Fruit fly (Drosophila melanogaster): Measurements from ENCODE around the gene elgi.
A peak's percentile ranks its signal among the peaks of the same experiment; 100 is the strongest.

elgi gene

dm6 chr3L:16001164-16001679 lies 44.9 kb downstream of the elgi start (continued):
- TF ChIP-seq Sox102F (GFP tag; optimal IDR thresholded peaks at IDR 0.05), result no peak
- peak; percentile 92 for TF ChIP-seq Hr4 (GFP tag; optimal IDR thresholded peaks at IDR 0.05)
- no peak for TF ChIP-seq CG6854 (GFP tag; optimal IDR thresholded peaks at IDR 0.05)
- peak; percentile 45 for TF ChIP-seq CG3919 (GFP tag; optimal IDR thresholded peaks at IDR 0.05)
- peak; percentile 59 for TF ChIP-seq vri (GFP tag; optimal IDR thresholded peaks at IDR 0.05)
- TF ChIP-seq CG11294 (GFP tag; IDR thresholded peaks at IDR 0.05), result peak; percentile 78
- TF ChIP-seq OdsH (GFP tag; optimal IDR thresholded peaks at IDR 0.05), result peak; percentile 70
- TF ChIP-seq fd59A (GFP tag; optimal IDR thresholded peaks at IDR 0.05), result no peak

- TF ChIP-seq CG11902 (GFP tag; optimal IDR thresholded peaks at IDR 0.05), result no peak
- no peak for TF ChIP-seq CG8319 (GFP tag; optimal IDR thresholded peaks at IDR 0.05)
- TF ChIP-seq Sox15 (GFP tag; optimal IDR thresholded peaks at IDR 0.05), result no peak
- TF ChIP-seq CG8632 (GFP tag; optimal IDR thresholded peaks at IDR 0.05), result no peak
- TF ChIP-seq svp (GFP tag), result peak; percentile 48
- no peak for TF ChIP-seq CG34406 (GFP tag; optimal IDR thresholded peaks at IDR 0.05)
- TF ChIP-seq Ets96B (tag; optimal IDR thresholded peaks at IDR 0.05), result peak; percentile 43
- TF ChIP-seq CG11294 (GFP tag; IDR thresholded peaks at IDR 0.05), result no peak
- peak; percentile 55 for TF ChIP-seq CG9139 (GFP tag; optimal IDR thresholded peaks at IDR 0.05)
- no peak for TF ChIP-seq fd85E (GFP tag; optimal IDR thresholded peaks at IDR 0.05)
- TF ChIP-seq CG3919 (GFP tag; optimal IDR thresholded peaks at IDR 0.05), result peak; percentile 10
- TF ChIP-seq eg (GFP tag; IDR thresholded peaks at IDR 0.05), result peak; percentile 74
- peak; percentile 76 to 80 for TF ChIP-seq ss (GFP tag; optimal IDR thresholded peaks at IDR 0.05)
- peak; percentile 89 for TF ChIP-seq CG6276 (GFP tag; optimal IDR thresholded peaks at IDR 0.05)
- peak; percentile 20 for TF ChIP-seq Sox14 (GFP tag; optimal IDR thresholded peaks at IDR 0.05)
- TF ChIP-seq net (GFP tag; optimal IDR thresholded peaks at IDR 0.05), result peak; percentile 15
- no peak for TF ChIP-seq Met (GFP tag; optimal IDR thresholded peaks at IDR 0.05)
- no peak for TF ChIP-seq CG31627 (GFP tag; optimal IDR thresholded peaks at IDR 0.05)
- no peak for TF ChIP-seq CG6792 (GFP tag; optimal IDR thresholded peaks at IDR 0.05)
- TF ChIP-seq Sox102F (GFP tag; optimal IDR thresholded peaks at IDR 0.05), result no peak
- peak; percentile 12 for TF ChIP-seq achi (GFP tag; optimal IDR thresholded peaks at IDR 0.05)
- TF ChIP-seq CG10669 (GFP tag; optimal IDR thresholded peaks at IDR 0.05), result peak; percentile 24
- no peak for TF ChIP-seq Eip75B (GFP tag; optimal IDR thresholded peaks at IDR 0.05)
- TF ChIP-seq acj6 (GFP tag; optimal IDR thresholded peaks at IDR 0.05), result no peak
- TF ChIP-seq CG6808 (GFP tag; optimal IDR thresholded peaks at IDR 0.05), result peak; percentile 61
- TF ChIP-seq Eip78C (GFP tag), result peak; percentile 86
- no peak for TF ChIP-seq Ets21C (GFP tag; optimal IDR thresholded peaks at IDR 0.05)
- TF ChIP-seq CG8119 (GFP tag; IDR thresholded peaks at IDR 0.05), result peak; percentile 77
- no peak for TF ChIP-seq CG7368 (GFP tag; optimal IDR thresholded peaks at IDR 0.05)
- peak; percentile 29 for TF ChIP-seq dac (GFP tag; optimal IDR thresholded peaks at IDR 0.05)
- TF ChIP-seq pdm3 (GFP tag; optimal IDR thresholded peaks at IDR 0.05), result peak; percentile 37
- TF ChIP-seq fkh (GFP tag; optimal IDR thresholded peaks at IDR 0.05), result peak; percentile 39
- no peak for TF ChIP-seq topi (GFP tag; optimal IDR thresholded peaks at IDR 0.05)
- peak; percentile 82 for TF ChIP-seq Hr4 (GFP tag; optimal IDR thresholded peaks at IDR 0.05)
- no peak for TF ChIP-seq spab (GFP tag; optimal IDR thresholded peaks at IDR 0.05)
- peak; percentile 66 for TF ChIP-seq CG16779 (tag; optimal IDR thresholded peaks at IDR 0.05)
- peak; percentile 25 for TF ChIP-seq dsx (GFP tag; optimal IDR thresholded peaks at IDR 0.05; ENCODE audit: poor library complexity, severe bottlenecking)
- peak; percentile 30 for TF ChIP-seq Lpt (GFP tag; optimal IDR thresholded peaks at IDR 0.05)
- TF ChIP-seq cyc (GFP tag; optimal IDR thresholded peaks at IDR 0.05), result no peak
- TF ChIP-seq Hr39 (GFP tag; optimal IDR thresholded peaks at IDR 0.05), result no peak
- no peak for TF ChIP-seq lz (GFP tag; optimal IDR thresholded peaks at IDR 0.05)
- no peak for TF ChIP-seq Hr38 (GFP tag; optimal IDR thresholded peaks at IDR 0.05)
- peak; percentile 46; the same call in 2 of the 3 replicates for TF ChIP-seq CG6163 (GFP tag; IDR thresholded peaks at IDR 0.05)
- no peak for TF ChIP-seq vri (GFP tag; optimal IDR thresholded peaks at IDR 0.05)
- TF ChIP-seq CG15336 (GFP tag; IDR thresholded peaks at IDR 0.05), result peak; percentile 71
- peak; percentile 80 for TF ChIP-seq CG32006 (GFP tag; optimal IDR thresholded peaks at IDR 0.05)
Observed at dm6 chr3L:16002116-16002716, 45.9 kb downstream of the elgi start.

All from whole organism, prepupa.